Worm (Caenorhabditis elegans): ENCODE measurements around the gene C05D11.8.

DNA sequence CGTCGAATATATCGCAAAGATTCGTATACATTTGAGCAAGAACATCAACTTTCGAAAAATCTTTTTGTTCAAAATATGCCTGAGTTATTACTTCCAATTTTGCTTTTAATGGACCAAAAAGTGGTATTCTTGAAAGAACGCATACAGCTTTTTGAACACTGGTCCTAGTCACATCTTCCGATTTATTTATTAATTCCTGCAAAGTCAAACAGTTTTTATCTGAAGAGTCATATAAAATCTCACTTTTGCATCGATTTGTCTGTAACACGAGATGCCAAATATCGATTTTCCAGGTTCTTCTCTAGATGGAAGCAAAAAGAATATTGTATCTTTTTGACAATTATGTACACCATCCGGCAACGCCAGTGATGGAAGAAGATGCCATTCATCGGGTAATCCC lies 22.7 kb upstream of the C05D11.8 start:
- no peak for TF ChIP-seq ZK185.1 (tag; optimal IDR thresholded peaks at IDR 0.05; ENCODE audit: poor library complexity, severe bottlenecking)
- TF ChIP-seq lsy-27 (tag; optimal IDR thresholded peaks at IDR 0.05; ENCODE audit: borderline replicate concordance, insufficient read depth): no peak
- TF ChIP-seq efl-1 (GFP tag; optimal IDR thresholded peaks at IDR 0.05): no peak
- TF ChIP-seq T26A5.8 (tag; optimal IDR thresholded peaks at IDR 0.05): no peak
- no peak for TF ChIP-seq snpc-4 (GFP tag; optimal IDR thresholded peaks at IDR 0.05)
- no peak for TF ChIP-seq snpc-4 (tag; optimal IDR thresholded peaks at IDR 0.05)
- no peak for TF ChIP-seq hlh-26 (GFP tag; conservative IDR thresholded peaks at IDR 0.05)
- no peak for TF ChIP-seq madf-8 (GFP tag; conservative IDR thresholded peaks at IDR 0.05)
- no peak for TF ChIP-seq mxl-1 (tag; optimal IDR thresholded peaks at IDR 0.05)
- TF ChIP-seq nhr-120 (GFP tag; IDR thresholded peaks at IDR 0.05): no peak
- no peak for TF ChIP-seq cebp-2 (GFP tag; IDR thresholded peaks at IDR 0.05)
- no peak for TF ChIP-seq tbp1 (GFP tag; optimal IDR thresholded peaks at IDR 0.05)
- TF ChIP-seq ztf-25 (GFP tag; IDR thresholded peaks at IDR 0.05): no peak
